Fruit fly (Drosophila melanogaster) whole organism, embryonic: Measurements from ENCODE around the gene Fgop2.

Experiments
- Atf3 ChIP-seq: fragments of 200-800 bp; sonication (Bioruptor generic); optimal IDR thresholded peaks from 3 replicates; lab custom pipeline; 2016; ENCODE audit warnings: missing biosample characterization, missing genetic modification characterization
- Atf6 ChIP-seq: fragments of 200-800 bp; sonication (Bioruptor generic); IDR thresholded peaks from 2 replicates; pipeline ENCODE4 v1.3.6; 2022; ENCODE audit warnings: missing biosample characterization, missing genetic modification characterization
- BEAF-32 ChIP-seq: fragments of 200-800 bp; sonication (Bioruptor generic); optimal IDR thresholded peaks from 3 replicates; lab custom pipeline; 2017; ENCODE audit warnings: missing biosample characterization, missing genetic modification characterization, mild to moderate bottlenecking, moderate library complexity, missing genetic modification reagents
- Bdp1 ChIP-seq: fragments of 200-800 bp; sonication (Bioruptor generic); optimal IDR thresholded peaks from 3 replicates; lab custom pipeline; 2016; ENCODE audit warnings: missing biosample characterization, missing genetic modification characterization
- CG10321 ChIP-seq: fragments of 200-800 bp; sonication (Bioruptor generic); IDR thresholded peaks from 2 replicates; pipeline ENCODE4 v1.3.6; 2022; ENCODE audit warnings: missing biosample characterization, missing genetic modification characterization
- CG13775 ChIP-seq: fragments of 200-800 bp; sonication (Bioruptor generic); optimal IDR thresholded peaks from 3 replicates; lab custom pipeline; 2017; ENCODE audit warnings: missing biosample characterization, mild to moderate bottlenecking, missing genetic modification characterization
- CG15514 ChIP-seq: fragments of 200-800 bp; sonication (Bioruptor generic); optimal IDR thresholded peaks from 3 replicates; lab custom pipeline; 2017; ENCODE audit warnings: missing biosample characterization, missing genetic modification characterization, mild to moderate bottlenecking, moderate library complexity, missing genetic modification reagents
- CG16813 ChIP-seq: fragments of 200-800 bp; sonication (Bioruptor generic); IDR thresholded peaks from 3 replicates; pipeline ENCODE4 v1.3.6; 2022; ENCODE audit warnings: missing biosample characterization, missing genetic modification characterization; ENCODE audit not compliant: partially characterized antibody
- CG2199 ChIP-seq: fragments of 200-800 bp; sonication (Bioruptor generic); IDR thresholded peaks from 3 replicates; pipeline ENCODE4 v1.3.6; 2022; ENCODE audit warnings: missing biosample characterization, missing genetic modification characterization
- CG31224 ChIP-seq: fragments of 200-800 bp; sonication (Bioruptor generic); IDR thresholded peaks from 2 replicates; pipeline ENCODE4 v1.3.6; 2022; ENCODE audit warnings: missing biosample characterization, missing genetic modification characterization
- CG31441 ChIP-seq: fragments of 200-800 bp; sonication (Bioruptor generic); IDR thresholded peaks from 2 replicates; pipeline ENCODE4 v1.3.6; 2022; ENCODE audit warnings: missing biosample characterization, missing genetic modification characterization
- CG3407 ChIP-seq: fragments of 200-800 bp; sonication (Bioruptor generic); optimal IDR thresholded peaks from 2 replicates; lab custom pipeline; 2018; ENCODE audit warnings: missing biosample characterization, mild to moderate bottlenecking, missing genetic modification characterization
- CG3838 ChIP-seq: fragments of 200-800 bp; sonication (Bioruptor generic); optimal IDR thresholded peaks from 3 replicates; lab custom pipeline; 2016; ENCODE audit warnings: missing biosample characterization, missing genetic modification characterization
- CG3847 ChIP-seq: fragments of 200-800 bp; sonication (Bioruptor generic); IDR thresholded peaks from 2 replicates; pipeline ENCODE4 v1.3.6; 2022; ENCODE audit warnings: missing biosample characterization, missing genetic modification characterization
- CG4730 ChIP-seq: fragments of 200-800 bp; sonication (Bioruptor generic); IDR thresholded peaks from 2 replicates; pipeline ENCODE4 v1.3.6; 2022; ENCODE audit warnings: missing biosample characterization, missing genetic modification characterization
- CG5180 ChIP-seq: fragments of 200-800 bp; sonication (Bioruptor generic); optimal IDR thresholded peaks from 3 replicates; lab custom pipeline; 2017; ENCODE audit warnings: missing biosample characterization, missing genetic modification characterization, mild to moderate bottlenecking, moderate library complexity, missing genetic modification reagents
- CG6175 ChIP-seq: fragments of 200-800 bp; sonication (Bioruptor generic); IDR thresholded peaks from 3 replicates; pipeline ENCODE4 v1.3.6; 2022; ENCODE audit warnings: missing biosample characterization, missing genetic modification characterization
- CG7372 ChIP-seq: fragments of 200-800 bp; sonication (Bioruptor generic); IDR thresholded peaks from 2 replicates; pipeline ENCODE4 v1.3.6; 2022; ENCODE audit warnings: missing biosample characterization, missing genetic modification characterization
- CG8388 ChIP-seq: fragments of 200-800 bp; sonication (Bioruptor generic); optimal IDR thresholded peaks from 2 replicates; lab custom pipeline; 2019; ENCODE audit warnings: missing biosample characterization, mild to moderate bottlenecking, missing genetic modification characterization, moderate library complexity
- CG8765 ChIP-seq: fragments of 200-800 bp; sonication (Bioruptor generic); IDR thresholded peaks from 2 replicates; pipeline ENCODE4 v1.3.6; 2022; ENCODE audit warnings: missing biosample characterization, missing genetic modification characterization
- E2f1 ChIP-seq: fragments of 200-800 bp; sonication (Bioruptor generic); IDR thresholded peaks from 2 replicates; pipeline ENCODE4 v1.3.6; 2022; ENCODE audit warnings: missing biosample characterization, missing genetic modification characterization
- Ets65A ChIP-seq: fragments of 200-800 bp; sonication (Bioruptor generic); peaks from one replicate; lab custom pipeline; 2016; ENCODE audit warnings: missing biosample characterization, missing genetic modification characterization
- Fer1 ChIP-seq: fragments of 200-800 bp; sonication (Bioruptor generic); optimal IDR thresholded peaks from 2 replicates; lab custom pipeline; 2017; ENCODE audit warnings: missing biosample characterization, mild to moderate bottlenecking, missing genetic modification characterization
- Fer3 ChIP-seq: fragments of 200-800 bp; sonication (Bioruptor generic); optimal IDR thresholded peaks from 2 replicates; lab custom pipeline; 2018; ENCODE audit warnings: missing biosample characterization, mild to moderate bottlenecking, missing genetic modification characterization, moderate library complexity
- HHEX ChIP-seq: fragments of 200-800 bp; sonication (Bioruptor generic); optimal IDR thresholded peaks from 3 replicates; lab custom pipeline; 2017; ENCODE audit warnings: missing biosample characterization, mild to moderate bottlenecking, missing genetic modification characterization, missing genetic modification reagents
- HLH4C ChIP-seq: fragments of 200-800 bp; sonication (Bioruptor generic); IDR thresholded peaks from 3 replicates; pipeline ENCODE4 v1.3.6; 2022; ENCODE audit warnings: missing biosample characterization, missing genetic modification characterization; ENCODE audit not compliant: partially characterized antibody
- HmgZ ChIP-seq: fragments of 200-800 bp; sonication (Bioruptor generic); optimal IDR thresholded peaks from 2 replicates; lab custom pipeline; 2018; ENCODE audit warnings: missing biosample characterization, mild to moderate bottlenecking, missing genetic modification characterization
- MTF-1 ChIP-seq: fragments of 200-800 bp; sonication (Bioruptor generic); optimal IDR thresholded peaks from 2 replicates; lab custom pipeline; 2018; ENCODE audit warnings: missing biosample characterization, mild to moderate bottlenecking, missing genetic modification characterization, borderline replicate concordance
- Mad ChIP-seq: fragments of 200-800 bp; sonication (Bioruptor generic); optimal IDR thresholded peaks from 2 replicates; lab custom pipeline; 2016; ENCODE audit warnings: missing biosample characterization, missing genetic modification characterization
- Optix ChIP-seq: fragments of 200-800 bp; sonication (Bioruptor generic); IDR thresholded peaks from 3 replicates; pipeline ENCODE4 v1.3.6; 2022; ENCODE audit warnings: missing biosample characterization, missing genetic modification characterization
- Ptx1 ChIP-seq: fragments of 200-800 bp; sonication (Bioruptor generic); IDR thresholded peaks from 2 replicates; pipeline ENCODE4 v1.3.6; 2022; ENCODE audit warnings: missing biosample characterization, missing genetic modification characterization
- Sox100B ChIP-seq: fragments of 200-800 bp; sonication (Bioruptor generic); optimal IDR thresholded peaks from 3 replicates; lab custom pipeline; 2018; ENCODE audit warnings: missing biosample characterization, mild to moderate bottlenecking, missing genetic modification characterization
- Tbp ChIP-seq: fragments of >200 bp; optimal IDR thresholded peaks from 2 replicates; lab custom pipeline; 2018; ENCODE audit warnings: missing biosample characterization, missing genetic modification characterization
- Usf ChIP-seq: fragments of 200-800 bp; sonication (Bioruptor generic); optimal IDR thresholded peaks from 2 replicates; lab custom pipeline; 2017; ENCODE audit warnings: missing genotype, missing biosample characterization, missing genetic modification characterization
- ash1 ChIP-seq: fragments of 200-800 bp; sonication (Bioruptor generic); optimal IDR thresholded peaks from 2 replicates; lab custom pipeline; 2018; ENCODE audit warnings: missing biosample characterization, mild to moderate bottlenecking, missing genetic modification characterization
- btn ChIP-seq: fragments of 200-800 bp; sonication (Bioruptor generic); optimal IDR thresholded peaks from 2 replicates; lab custom pipeline; 2016; ENCODE audit warnings: missing biosample characterization, missing genetic modification characterization
- cato ChIP-seq: fragments of 200-800 bp; sonication (Bioruptor generic); optimal IDR thresholded peaks from 2 replicates; lab custom pipeline; 2016; ENCODE audit warnings: missing biosample characterization, missing genetic modification characterization, borderline replicate concordance
- caup ChIP-seq: fragments of 200-800 bp; sonication (Bioruptor generic); optimal IDR thresholded peaks from 3 replicates; lab custom pipeline; 2017; ENCODE audit warnings: missing biosample characterization, mild to moderate bottlenecking, missing genetic modification characterization, moderate library complexity; ENCODE audit not compliant: severe bottlenecking
- da ChIP-seq: fragments of 200-800 bp; sonication (Bioruptor generic); optimal IDR thresholded peaks from 2 replicates; lab custom pipeline; 2016; ENCODE audit warnings: missing biosample characterization, missing genetic modification characterization
- ftz-f1 ChIP-seq: fragments of 200-800 bp; sonication (Bioruptor generic); optimal IDR thresholded peaks from 2 replicates; lab custom pipeline; 2016; ENCODE audit warnings: missing biosample characterization, missing genetic modification characterization
- fu2 ChIP-seq: fragments of 200-800 bp; sonication (Bioruptor generic); optimal IDR thresholded peaks from 2 replicates; lab custom pipeline; 2016; ENCODE audit warnings: missing biosample characterization, missing genetic modification characterization
- gsb ChIP-seq: fragments of 200-800 bp; sonication (Bioruptor generic); IDR thresholded peaks from 2 replicates; pipeline ENCODE4 v1.3.6; 2022; ENCODE audit warnings: missing biosample characterization, missing genetic modification characterization
- mam ChIP-seq: fragments of 200-800 bp; sonication (Bioruptor generic); optimal IDR thresholded peaks from 3 replicates; lab custom pipeline; 2016; ENCODE audit warnings: missing biosample characterization, missing genetic modification characterization
- nerfin-2 ChIP-seq: fragments of 200-800 bp; sonication (Bioruptor generic); IDR thresholded peaks from 2 replicates; pipeline ENCODE4 v1.3.6; 2022; ENCODE audit warnings: missing biosample characterization, missing genetic modification characterization; ENCODE audit not compliant: partially characterized antibody
- otp ChIP-seq: fragments of 200-800 bp; sonication (Bioruptor generic); IDR thresholded peaks from 3 replicates; pipeline ENCODE4, ENCODE4 v1.3.6; 2022; ENCODE audit warnings: missing biosample characterization, missing genetic modification characterization
- pnt ChIP-seq: fragments of 200-800 bp; sonication (Bioruptor generic); optimal IDR thresholded peaks from 3 replicates; lab custom pipeline; 2016; ENCODE audit warnings: missing biosample characterization, missing genetic modification characterization
- pum ChIP-seq: fragments of 200-800 bp; sonication (Bioruptor generic); optimal IDR thresholded peaks from 2 replicates; lab custom pipeline; 2016; ENCODE audit warnings: missing biosample characterization, missing genetic modification characterization
- seq ChIP-seq: fragments of 200-800 bp; sonication (Bioruptor generic); IDR thresholded peaks from 2 replicates; pipeline ENCODE4 v1.3.6; 2022; ENCODE audit warnings: missing biosample characterization, missing genetic modification characterization
- slou ChIP-seq: fragments of 200-800 bp; sonication (Bioruptor generic); optimal IDR thresholded peaks from 3 replicates; lab custom pipeline; 2016; ENCODE audit warnings: missing biosample characterization, missing genetic modification characterization
- toy ChIP-seq: fragments of 200-800 bp; sonication (Bioruptor generic); IDR thresholded peaks from 2 replicates; pipeline ENCODE4 v1.3.6; 2022; ENCODE audit warnings: missing biosample characterization, missing genetic modification characterization
- vvl ChIP-seq: fragments of 200-800 bp; sonication (Bioruptor generic); IDR thresholded peaks from 2 replicates; pipeline ENCODE4 v1.3.6; 2022; ENCODE audit warnings: missing biosample characterization, missing genetic modification characterization
- wor ChIP-seq: fragments of 200-800 bp; sonication (Bioruptor generic); IDR thresholded peaks from 2 replicates; pipeline ENCODE4 v1.3.6; 2022; ENCODE audit warnings: missing biosample characterization, missing genetic modification characterization
- zf30C ChIP-seq: fragments of 200-800 bp; sonication (Bioruptor generic); optimal IDR thresholded peaks from 3 replicates; lab custom pipeline; 2018; ENCODE audit warnings: missing biosample characterization, mild to moderate bottlenecking, missing genetic modification characterization

Gene Fgop2

DNA sequence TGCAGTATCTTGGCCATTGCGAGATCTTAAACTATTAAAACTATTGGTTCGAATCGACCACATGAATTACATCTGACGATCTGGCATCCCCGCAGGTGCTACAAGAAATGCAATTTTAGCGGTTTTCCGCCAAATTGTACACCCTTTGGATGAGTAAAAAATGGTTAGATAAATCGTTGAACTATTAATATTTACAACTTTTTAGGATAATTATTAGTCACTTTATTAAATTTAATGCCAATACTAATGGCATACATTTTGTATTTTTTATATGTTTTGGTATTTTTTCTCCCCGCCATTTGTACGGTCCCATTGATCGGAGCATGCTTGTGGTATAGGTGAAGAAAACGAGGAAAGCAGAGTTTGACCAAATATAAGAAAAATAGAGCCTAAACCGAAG lies 37.3 kb downstream of the Fgop2 start, which contains the start of the genes Polr1F and Rat1 (continued):
- TF ChIP-seq ash1 (GFP tag; lab: Kevin White, UChicago) (no peak), wor (GFP tag; lab: Robert Waterston, UW) (no peak), HHEX (GFP tag; lab: Kevin White, UChicago) (no peak), zf30C (no peak), CG15514 (GFP tag; lab: Kevin White, UChicago) (peak; percentile 69), da (GFP tag; lab: Kevin White, UChicago) (no peak), Atf6 (GFP tag; lab: Robert Waterston, UW) (no peak), CG8388 (GFP tag; lab: Kevin White, UChicago) (no peak), ftz-f1 (GFP tag; lab: Kevin White, UChicago) (no peak), pnt (GFP tag; lab: Kevin White, UChicago) (no peak), Atf3 (GFP tag; lab: Kevin White, UChicago) (no peak), Tbp (GFP tag; lab: Kevin White, UChicago) (no peak), CG3407 (GFP tag; lab: Kevin White, UChicago) (no peak), toy (GFP tag; lab: Robert Waterston, UW) (no peak), CG8765 (GFP tag; lab: Robert Waterston, UW) (no peak), Fer1 (GFP tag; lab: Kevin White, UChicago) (peak; percentile 29), Ptx1 (GFP tag; lab: Robert Waterston, UW) (no peak), CG4730 (GFP tag; lab: Robert Waterston, UW) (no peak), fu2 (no peak), CG2199 (GFP tag; lab: Robert Waterston, UW) (no peak), CG31224 (GFP tag; lab: Robert Waterston, UW) (no peak), Fer3 (tag; lab: Kevin White, UChicago) (peak; percentile 14), nerfin-2 (GFP tag; lab: Robert Waterston, UW) (no peak), Sox100B (GFP tag; lab: Kevin White, UChicago) (no peak), CG6175 (GFP tag; lab: Robert Waterston, UW) (no peak), mam (GFP tag; lab: Kevin White, UChicago) (peak; percentile 39), Mad (GFP tag; lab: Kevin White, UChicago) (peak; percentile 33), HmgZ (tag; lab: Kevin White, UChicago) (peak; percentile 70), otp (GFP tag; lab: Robert Waterston, UW) (no peak), pum (GFP tag; lab: Kevin White, UChicago) (no peak), btn (GFP tag; lab: Kevin White, UChicago) (no peak), Usf (no peak), CG16813 (no peak), vvl (GFP tag; lab: Robert Waterston, UW) (no peak), Ets65A (peak; percentile 39), slou (GFP tag; lab: Kevin White, UChicago) (no peak), CG31441 (GFP tag; lab: Robert Waterston, UW) (no peak), CG7372 (no peak), CG10321 (GFP tag; lab: Robert Waterston, UW) (no peak), Bdp1 (GFP tag; lab: Kevin White, UChicago) (peak; percentile 5), seq (GFP tag; lab: Robert Waterston, UW) (no peak), MTF-1 (GFP tag; lab: Kevin White, UChicago) (no peak), E2f1 (GFP tag; lab: Robert Waterston, UW) (no peak), Optix (GFP tag; lab: Robert Waterston, UW) (no peak), cato (GFP tag; lab: Kevin White, UChicago) (no peak), CG3838 (GFP tag; lab: Kevin White, UChicago) (no peak), BEAF-32 (peak; percentile 42), gsb (GFP tag; lab: Robert Waterston, UW) (no peak), CG3847 (peak; percentile 18; the same call in 1 of the 2 replicates), CG5180 (no peak), caup (no peak), HLH4C (no peak), CG13775 (GFP tag; lab: Kevin White, UChicago) (peak; percentile 43)
